Fruit fly (Drosophila melanogaster) whole organism, pupa: ENCODE data around the gene CG13445.

ENCODE experiments used
- CG8301 ChIP-seq: fragments of 200-800 bp; sonication (Bioruptor generic); optimal IDR thresholded peaks from 2 replicates; lab custom pipeline; 2018; ENCODE audit warnings: missing biosample characterization, mild to moderate bottlenecking, missing genetic modification characterization
- Pif1B ChIP-seq: fragments of 200-800 bp; sonication (Bioruptor generic); optimal IDR thresholded peaks from 3 replicates; lab custom pipeline; 2016; ENCODE audit warnings: missing biosample characterization, missing genetic modification characterization

DNA sequence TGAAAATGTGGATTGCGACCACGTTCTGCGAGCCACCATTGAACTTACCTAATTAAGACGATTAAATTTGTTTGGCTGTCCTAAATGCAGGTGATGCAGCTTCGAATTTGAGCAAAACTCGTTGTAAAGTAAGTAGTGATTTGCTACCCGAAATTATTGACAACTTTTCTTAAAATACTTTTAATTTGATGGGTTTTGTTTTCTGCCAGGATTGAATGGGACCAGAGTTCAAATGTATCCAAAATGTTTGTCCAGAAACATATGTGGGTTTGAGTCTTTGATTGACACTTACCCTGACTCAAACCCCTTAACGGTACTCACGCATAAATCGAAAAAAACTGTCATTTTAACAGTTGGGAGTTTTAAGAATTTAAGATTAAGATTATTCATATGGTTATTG is 27.9 kb downstream of the CG13445 start, which contains the start of gene CG15715:
- TF ChIP-seq Pif1B (no peak), CG8301 (no peak)
